Fruit fly (Drosophila melanogaster) whole organism: ENCODE measurements around the gene Hap40.

Experiments
- CG8478 ChIP-seq: fragments of >200 bp; optimal IDR thresholded peaks from 2 replicates; lab custom pipeline; 2018; ENCODE audit warnings: inconsistent platforms
- Dll ChIP-seq: fragments of >200 bp; optimal IDR thresholded peaks from 2 replicates; lab custom pipeline; 2017
- EcR ChIP-seq, 2 experiments: fragments of >200 bp; optimal IDR thresholded peaks; 2 replicates each; lab custom pipeline; 2017; ENCODE audit warnings: missing biosample characterization in 2 of 2, missing genetic modification characterization in 2 of 2, missing genetic modification reagents in 2 of 2
- pan ChIP-seq: fragments of >200 bp; optimal IDR thresholded peaks from 2 replicates; lab custom pipeline; 2017
- psq ChIP-seq: fragments of >200 bp; optimal IDR thresholded peaks from 2 replicates; lab custom pipeline; 2017
- usp ChIP-seq: fragments of >200 bp; optimal IDR thresholded peaks from 2 replicates; lab custom pipeline; 2017; ENCODE audit warnings: missing biosample characterization, missing genetic modification characterization, mixed read lengths

dm6 chrX:15710751-15711179, 6.8 kb downstream of the Hap40 start:
- TF ChIP-seq EcR (GFP tag; optimal IDR thresholded peaks at IDR 0.05; lab: Kevin White, UChicago) (no peak), CG8478 (lab: Kevin White, UChicago) (no peak), Dll (no peak), pan (lab: Kevin White, UChicago) (no peak), usp (GFP tag; lab: Kevin White, UChicago) (no peak), psq (lab: Kevin White, UChicago) (no peak)
